Worm (Caenorhabditis elegans) whole organism, late embryonic: Measurements from ENCODE around the gene F21A3.2.

Experiments used
- C08G9.2 ChIP-seq: sonication (generic microtip); optimal IDR thresholded peaks from 2 replicates; lab custom pipeline; 2016; ENCODE audit warnings: mild to moderate bottlenecking, missing genetic modification characterization, moderate library complexity, missing compliant biosample characterization
- C38D4.7 ChIP-seq: fragments of 200-800 bp; sonication (Bioruptor generic); optimal IDR thresholded peaks from 2 replicates; lab custom pipeline; 2018; ENCODE audit warnings: mild to moderate bottlenecking, missing genetic modification characterization, moderate library complexity, missing compliant biosample characterization
- F13H6.1 ChIP-seq: sonication (generic microtip); optimal IDR thresholded peaks from 2 replicates; lab custom pipeline; 2016; ENCODE audit warnings: missing genetic modification characterization, missing compliant biosample characterization
- K02D7.2 ChIP-seq: sonication (generic microtip); optimal IDR thresholded peaks from 2 replicates; lab custom pipeline; 2017; ENCODE audit warnings: mild to moderate bottlenecking, missing genetic modification characterization, missing compliant biosample characterization
- K09A11.1 ChIP-seq: sonication (generic microtip); optimal IDR thresholded peaks from 2 replicates; lab custom pipeline; 2017; ENCODE audit warnings: antibody characterized with exemption, mild to moderate bottlenecking, missing genetic modification characterization, missing compliant biosample characterization; ENCODE audit not compliant: insufficient read depth
- T23F11.4 ChIP-seq: fragments of 200-800 bp; sonication (Bioruptor generic); optimal IDR thresholded peaks from 2 replicates; lab custom pipeline; 2018; ENCODE audit warnings: mild to moderate bottlenecking, missing genetic modification characterization, missing compliant biosample characterization
- ahr-1 ChIP-seq: sonication (generic microtip); optimal IDR thresholded peaks from 2 replicates; lab custom pipeline; 2016; ENCODE audit warnings: missing genetic modification characterization, missing compliant biosample characterization
- ama-1 ChIP-seq: fragments of 150-350 bp; optimal IDR thresholded peaks from 2 replicates; lab custom pipeline; 2014
- ceh-14 ChIP-seq: sonication (generic microtip); optimal IDR thresholded peaks from 2 replicates; lab custom pipeline; 2016; ENCODE audit warnings: missing genotype, missing genetic modification characterization, missing compliant biosample characterization
- ceh-18 ChIP-seq: sonication (generic microtip); optimal IDR thresholded peaks from 2 replicates; lab custom pipeline; 2016; ENCODE audit warnings: missing genetic modification characterization, missing compliant biosample characterization
- ceh-19 ChIP-seq: fragments of 200-800 bp; sonication (Bioruptor generic); optimal IDR thresholded peaks from 2 replicates; lab custom pipeline; 2018; ENCODE audit warnings: mild to moderate bottlenecking, missing genetic modification characterization, missing compliant biosample characterization
- ceh-2 ChIP-seq: sonication (generic microtip); optimal IDR thresholded peaks from 2 replicates; lab custom pipeline; 2016; ENCODE audit warnings: missing genotype, missing genetic modification characterization, missing compliant biosample characterization
- ceh-22 ChIP-seq: sonication (generic microtip); optimal IDR thresholded peaks from 2 replicates; lab custom pipeline; 2017; ENCODE audit warnings: missing biosample characterization, missing genetic modification characterization
- ceh-24 ChIP-seq: sonication (generic microtip); optimal IDR thresholded peaks from 2 replicates; lab custom pipeline; 2016; ENCODE audit warnings: mild to moderate bottlenecking, missing genetic modification characterization, missing compliant biosample characterization
- ceh-31 ChIP-seq: sonication (generic microtip); optimal IDR thresholded peaks from 2 replicates; lab custom pipeline; 2016; ENCODE audit warnings: missing genetic modification characterization, missing compliant biosample characterization
- ceh-6 ChIP-seq: fragments of 200-800 bp; sonication (Bioruptor generic); optimal IDR thresholded peaks from 2 replicates; lab custom pipeline; 2018; ENCODE audit warnings: mild to moderate bottlenecking, missing genetic modification characterization, missing compliant biosample characterization
- ceh-9 ChIP-seq: sonication (generic microtip); optimal IDR thresholded peaks from 2 replicates; lab custom pipeline; 2016; ENCODE audit warnings: mild to moderate bottlenecking, missing genetic modification characterization, inconsistent platforms, missing compliant biosample characterization
- che-1 ChIP-seq: sonication (generic microtip); optimal IDR thresholded peaks from 2 replicates; lab custom pipeline; 2016; ENCODE audit warnings: mild to moderate bottlenecking, missing genetic modification characterization, missing compliant biosample characterization
- dmd-4 ChIP-seq: sonication (generic microtip); optimal IDR thresholded peaks from 2 replicates; lab custom pipeline; 2016; ENCODE audit warnings: borderline replicate concordance, missing genetic modification characterization, missing compliant biosample characterization
- dve-1 ChIP-seq: sonication (generic microtip); optimal IDR thresholded peaks from 2 replicates; lab custom pipeline; 2017; ENCODE audit warnings: antibody characterized with exemption, mild to moderate bottlenecking, missing genetic modification characterization, missing compliant biosample characterization
- elt-2 ChIP-seq: sonication (generic microtip); optimal IDR thresholded peaks from 2 replicates; lab custom pipeline; 2016; ENCODE audit warnings: missing genetic modification reagents, missing genetic modification characterization, missing compliant biosample characterization
- ets-4 ChIP-seq: sonication (generic microtip); optimal IDR thresholded peaks from 2 replicates; lab custom pipeline; 2016; ENCODE audit warnings: missing genetic modification characterization, missing compliant biosample characterization
- eyg-1 ChIP-seq: sonication (generic microtip); optimal IDR thresholded peaks from 2 replicates; lab custom pipeline; 2016; ENCODE audit warnings: missing genotype, missing genetic modification characterization, missing compliant biosample characterization
- fkh-10 ChIP-seq: fragments of 150-350 bp; optimal IDR thresholded peaks from 2 replicates; lab custom pipeline; 2014; ENCODE audit warnings: missing biosample characterization, missing genetic modification reagents, missing genetic modification characterization
- gmeb-2 ChIP-seq: sonication (generic microtip); optimal IDR thresholded peaks from 2 replicates; lab custom pipeline; 2016; ENCODE audit warnings: missing genetic modification characterization, inconsistent platforms, missing compliant biosample characterization
- hlh-13 ChIP-seq: fragments of 200-800 bp; sonication (Bioruptor generic); optimal IDR thresholded peaks from 2 replicates; lab custom pipeline; 2018; ENCODE audit warnings: mild to moderate bottlenecking, missing genetic modification characterization, missing compliant biosample characterization
- hlh-30 ChIP-seq: sonication (generic microtip); optimal IDR thresholded peaks from 2 replicates; lab custom pipeline; 2017; ENCODE audit warnings: antibody characterized with exemption, missing genetic modification characterization, missing compliant biosample characterization; ENCODE audit not compliant: insufficient read depth
- hlh-6 ChIP-seq: sonication (generic microtip); optimal IDR thresholded peaks from 2 replicates; lab custom pipeline; 2016; ENCODE audit warnings: missing genotype, missing genetic modification characterization, missing compliant biosample characterization
- hlh-8 ChIP-seq: sonication (generic microtip); optimal IDR thresholded peaks from 2 replicates; lab custom pipeline; 2016; ENCODE audit warnings: missing genotype, missing genetic modification characterization, missing compliant biosample characterization
- lim-6 ChIP-seq: sonication (generic microtip); optimal IDR thresholded peaks from 2 replicates; lab custom pipeline; 2016; ENCODE audit warnings: missing genetic modification characterization, missing compliant biosample characterization
- lin-11 ChIP-seq: fragments of 200-800 bp; sonication (Bioruptor generic); optimal IDR thresholded peaks from 2 replicates; lab custom pipeline; 2018; ENCODE audit warnings: mild to moderate bottlenecking, missing genetic modification characterization, missing compliant biosample characterization
- mec-3 ChIP-seq: sonication (generic microtip); optimal IDR thresholded peaks from 2 replicates; lab custom pipeline; 2016; ENCODE audit warnings: borderline replicate concordance, missing genetic modification characterization, missing compliant biosample characterization
- nfya-1 ChIP-seq: sonication (generic microtip); optimal IDR thresholded peaks from 2 replicates; lab custom pipeline; 2017; ENCODE audit warnings: missing genetic modification characterization, mild to moderate bottlenecking, missing compliant biosample characterization, antibody characterized with exemption, moderate library complexity
- nhr-11 ChIP-seq: fragments of 150-350 bp; optimal IDR thresholded peaks from 2 replicates; lab custom pipeline; 2014; ENCODE audit warnings: missing biosample characterization, missing genetic modification characterization
- nhr-232 ChIP-seq: sonication (generic microtip); optimal IDR thresholded peaks from 2 replicates; lab custom pipeline; 2016; ENCODE audit warnings: missing genetic modification characterization, missing compliant biosample characterization
- odd-2 ChIP-seq: sonication (generic microtip); optimal IDR thresholded peaks from 2 replicates; lab custom pipeline; 2017; ENCODE audit warnings: antibody characterized with exemption, mild to moderate bottlenecking, missing genetic modification characterization, missing compliant biosample characterization
- pat-9 ChIP-seq: fragments of 200-800 bp; sonication (Bioruptor generic); optimal IDR thresholded peaks from 2 replicates; lab custom pipeline; 2018; ENCODE audit warnings: mild to moderate bottlenecking, missing genetic modification characterization, moderate library complexity, missing compliant biosample characterization
- pax-1 ChIP-seq: fragments of 150-350 bp; optimal IDR thresholded peaks from 2 replicates; lab custom pipeline; 2014; ENCODE audit warnings: missing biosample characterization, missing genetic modification characterization
- pha-2 ChIP-seq: sonication (generic microtip); optimal IDR thresholded peaks from 2 replicates; lab custom pipeline; 2017; ENCODE audit warnings: mild to moderate bottlenecking, missing genetic modification characterization, missing compliant biosample characterization
- pha-4 ChIP-seq: fragments of 150-350 bp; optimal IDR thresholded peaks from 2 replicates; lab custom pipeline; 2018; ENCODE audit warnings: missing biosample characterization, missing genetic modification reagents, missing genetic modification characterization
- pqm-1 ChIP-seq: sonication (generic microtip); optimal IDR thresholded peaks from 2 replicates; lab custom pipeline; 2016; ENCODE audit warnings: missing genetic modification characterization, missing compliant biosample characterization
- pros-1 ChIP-seq: fragments of 150-350 bp; optimal IDR thresholded peaks from 2 replicates; lab custom pipeline; 2014; ENCODE audit warnings: missing biosample characterization, missing genetic modification reagents, missing genetic modification characterization
- ref-2 ChIP-seq: sonication (generic microtip); optimal IDR thresholded peaks from 2 replicates; lab custom pipeline; 2016; ENCODE audit warnings: missing genetic modification characterization, missing compliant biosample characterization
- sdc-2 ChIP-seq: sonication (generic microtip); optimal IDR thresholded peaks from 2 replicates; lab custom pipeline; 2016; ENCODE audit warnings: missing genotype, missing genetic modification characterization, missing compliant biosample characterization
- sox-2 ChIP-seq: fragments of 200-800 bp; sonication (Bioruptor generic); IDR thresholded peaks from 2 replicates; pipeline ENCODE4 v1.3.6; 2022; ENCODE audit warnings: missing genetic modification reagents, missing genetic modification characterization, missing compliant biosample characterization
- syd-9 ChIP-seq: sonication (generic microtip); optimal IDR thresholded peaks from 2 replicates; lab custom pipeline; 2016; ENCODE audit warnings: mild to moderate bottlenecking, missing genetic modification characterization, moderate library complexity, missing compliant biosample characterization
- tbx-2 ChIP-seq: sonication (generic microtip); optimal IDR thresholded peaks from 2 replicates; lab custom pipeline; 2016; ENCODE audit warnings: missing genetic modification characterization, missing compliant biosample characterization
- tbx-7 ChIP-seq: sonication (generic microtip); optimal IDR thresholded peaks from 2 replicates; lab custom pipeline; 2016; ENCODE audit warnings: missing genotype, missing genetic modification characterization, missing compliant biosample characterization
- ttx-3 ChIP-seq: sonication (generic microtip); optimal IDR thresholded peaks from 2 replicates; lab custom pipeline; 2016; ENCODE audit warnings: missing genetic modification reagents, missing genetic modification characterization, missing compliant biosample characterization
- unc-3 ChIP-seq, 2 experiments: fragments of 200-800 bp in 1 of 2; sonication (Bioruptor generic) in 1 of 2; sonication (generic microtip) in 1 of 2; conservative IDR thresholded peaks in 1 of 2; optimal IDR thresholded peaks in 1 of 2; 2 replicates each; pipeline versions ENCODE4 v1.3.6 to Lab custom; 2016 to 2022; ENCODE audit warnings: missing compliant biosample characterization in 2 of 2, missing genetic modification characterization in 2 of 2, missing genetic modification reagents in 1 of 2
- unc-42 ChIP-seq: sonication (generic microtip); optimal IDR thresholded peaks from 2 replicates; lab custom pipeline; 2016; ENCODE audit warnings: missing genotype, missing genetic modification characterization, missing compliant biosample characterization
- unc-55 ChIP-seq: sonication (generic microtip); optimal IDR thresholded peaks from 2 replicates; lab custom pipeline; 2017; ENCODE audit warnings: missing biosample characterization, missing genetic modification reagents, missing genetic modification characterization
- unc-86 ChIP-seq: sonication (generic microtip); optimal IDR thresholded peaks from 2 replicates; lab custom pipeline; 2016; ENCODE audit warnings: missing genetic modification characterization, missing compliant biosample characterization

The F21A3.2 gene

DNA sequence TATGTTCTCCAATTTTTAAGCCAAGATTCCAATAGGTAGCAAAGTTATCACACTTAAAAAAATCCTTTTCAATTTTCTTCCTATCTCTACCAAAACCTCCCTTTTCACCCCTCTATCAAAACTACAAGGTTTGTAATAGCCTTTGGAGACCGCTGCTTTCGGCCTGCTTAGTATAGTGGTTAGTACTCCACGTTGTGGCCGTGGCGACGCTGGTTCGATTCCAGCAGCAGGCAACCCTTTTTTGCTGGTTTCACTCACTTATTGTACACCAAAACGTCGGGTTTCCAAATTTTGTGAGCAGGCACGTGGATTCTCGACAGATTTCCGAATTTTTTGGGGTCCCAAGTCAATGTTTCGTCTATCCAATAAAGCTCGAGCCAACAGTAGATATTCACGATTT, 20.1 kb upstream of the F21A3.2 start:
- TF ChIP-seq eyg-1 (tag; lab: Kevin White, UChicago), result no peak
- TF ChIP-seq lin-11, result peak; percentile 15
- no peak for TF ChIP-seq pha-2 (tag; lab: Kevin White, UChicago)
- peak; percentile 25 for TF ChIP-seq C08G9.2 (tag; lab: Kevin White, UChicago)
- TF ChIP-seq ceh-18, result no peak
- peak; percentile 1 for TF ChIP-seq dve-1 (tag; lab: Kevin White, UChicago)
- TF ChIP-seq nhr-232 (tag; lab: Kevin White, UChicago), result peak; percentile 43
- TF ChIP-seq unc-86 (tag; lab: Kevin White, UChicago), result no peak
- TF ChIP-seq tbx-7, result no peak
- peak; percentile 46 for TF ChIP-seq gmeb-2 (tag; lab: Kevin White, UChicago)
- TF ChIP-seq C38D4.7 (GFP tag; lab: Kevin White, UChicago), result peak; percentile 35
- TF ChIP-seq tbx-2 (tag; lab: Kevin White, UChicago), result no peak
- TF ChIP-seq sdc-2 (tag; lab: Kevin White, UChicago), result no peak
- TF ChIP-seq ahr-1 (tag; lab: Kevin White, UChicago), result no peak
- TF ChIP-seq K09A11.1 (tag; lab: Kevin White, UChicago), result no peak
- no peak for TF ChIP-seq dmd-4 (tag; lab: Kevin White, UChicago)
- no peak for TF ChIP-seq hlh-30 (tag; lab: Kevin White, UChicago)
- no peak for TF ChIP-seq fkh-10 (GFP tag; lab: Kevin White, UChicago)
- TF ChIP-seq ref-2 (tag; lab: Kevin White, UChicago), result no peak
- TF ChIP-seq unc-42 (tag; lab: Kevin White, UChicago), result no peak
- no peak for TF ChIP-seq ceh-9 (tag; lab: Kevin White, UChicago)
- TF ChIP-seq pat-9 (tag; lab: Kevin White, UChicago), result peak; percentile 27
- TF ChIP-seq pha-4 (tag; lab: Kevin White, UChicago), result no peak
- no peak for TF ChIP-seq pros-1 (tag; lab: Kevin White, UChicago)
- TF ChIP-seq F13H6.1 (tag; lab: Kevin White, UChicago), result no peak
- TF ChIP-seq T23F11.4 (GFP tag; lab: Kevin White, UChicago), result no peak
- TF ChIP-seq nhr-11 (tag; lab: Kevin White, UChicago), result no peak
- no peak for TF ChIP-seq hlh-8
- peak; percentile 23 for TF ChIP-seq syd-9
- peak; percentile 71 for TF ChIP-seq che-1 (tag; lab: Kevin White, UChicago)
- no peak for TF ChIP-seq sox-2 (GFP tag; lab: Robert Waterston, UW)
- TF ChIP-seq K02D7.2, result peak; percentile 38
- peak; percentile 23 for TF ChIP-seq ttx-3 (tag; lab: Kevin White, UChicago)
- peak; percentile 25 for TF ChIP-seq ceh-19 (GFP tag; lab: Kevin White, UChicago)
- no peak for TF ChIP-seq ceh-14 (tag; lab: Kevin White, UChicago)
- TF ChIP-seq ceh-24 (tag; lab: Kevin White, UChicago), result no peak
- peak; percentile 12 for TF ChIP-seq ceh-6 (GFP tag; lab: Kevin White, UChicago)
- TF ChIP-seq pqm-1, result no peak
- no peak for TF ChIP-seq unc-55 (GFP tag; lab: Kevin White, UChicago)
- no peak for TF ChIP-seq ceh-2 (tag; lab: Kevin White, UChicago)
- no peak for TF ChIP-seq odd-2 (tag; lab: Kevin White, UChicago)
- TF ChIP-seq ceh-31 (tag; lab: Kevin White, UChicago), result no peak
- TF ChIP-seq mec-3 (tag; lab: Kevin White, UChicago), result no peak
- no peak for TF ChIP-seq hlh-13 (GFP tag; lab: Kevin White, UChicago)
- TF ChIP-seq lim-6 (tag; lab: Kevin White, UChicago), result no peak
- TF ChIP-seq nfya-1 (tag; lab: Kevin White, UChicago), result no peak
- TF ChIP-seq elt-2 (tag; lab: Kevin White, UChicago), result peak; percentile 48
- no peak for TF ChIP-seq pax-1 (tag; lab: Kevin White, UChicago)
- TF ChIP-seq ceh-22 (tag; lab: Kevin White, UChicago), result no peak
- peak; percentile 71 for TF ChIP-seq hlh-6 (tag; lab: Kevin White, UChicago)
- TF ChIP-seq unc-3 (GFP tag; conservative IDR thresholded peaks at IDR 0.05; lab: Robert Waterston, UW), result no peak
- TF ChIP-seq unc-3 (tag; optimal IDR thresholded peaks at IDR 0.05; lab: Kevin White, UChicago), result no peak
- no peak for TF ChIP-seq ets-4 (tag; lab: Kevin White, UChicago)
- TF ChIP-seq ama-1 (lab: Kevin White, UChicago), result no peak
